Worm (Caenorhabditis elegans): ENCODE measurements around the gene F15A4.5.

The F15A4.5 gene

DNA sequence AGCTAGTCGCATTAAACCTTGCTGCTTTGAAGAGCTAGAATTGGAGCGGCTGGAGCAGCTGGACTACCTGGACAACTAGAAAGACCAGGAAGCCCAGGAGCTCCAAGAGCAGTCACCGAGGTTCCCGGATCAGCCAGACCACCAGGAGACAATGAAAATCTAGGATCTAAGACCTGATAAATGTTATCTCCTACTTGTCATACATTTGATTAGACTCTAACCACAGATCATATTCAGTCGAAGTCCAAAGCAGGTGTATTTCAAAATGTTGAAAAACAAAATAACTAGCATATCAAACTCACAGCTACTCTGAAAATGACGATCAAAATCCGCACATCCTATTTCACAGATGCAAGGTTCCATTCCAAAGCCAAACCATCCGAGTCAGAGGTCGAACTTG is 20.9 kb upstream of the F15A4.5 start, which contains the start of gene srz-6:
Gene srz-6, plus strand, starts transcription at position 301 of the 400 bp plus-strand sequence.
- TF ChIP-seq nhr-2 (tag; optimal IDR thresholded peaks at IDR 0.05) (no peak), elt-3 (tag; optimal IDR thresholded peaks at IDR 0.05) (no peak), M03D4.4 (tag; optimal IDR thresholded peaks at IDR 0.05) (no peak)

DNA sequence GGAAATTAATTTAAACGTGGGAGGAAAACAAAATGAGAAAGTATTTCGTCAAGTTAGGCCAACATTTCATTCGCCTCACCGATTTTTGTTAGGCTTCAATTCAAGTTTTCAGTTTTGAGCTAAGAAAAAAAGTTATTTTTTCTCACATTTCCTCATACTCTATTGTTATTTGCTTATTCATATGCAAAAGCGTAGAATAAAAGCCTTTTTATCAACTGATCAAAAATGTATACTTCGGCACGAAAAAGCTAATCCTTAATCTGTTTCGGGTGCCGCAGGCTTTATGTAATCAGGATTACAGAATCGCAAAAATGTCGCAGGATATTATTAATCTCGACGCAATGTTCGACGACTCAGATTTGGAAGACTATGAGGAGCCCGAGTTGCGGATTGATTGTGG is 18.9 kb upstream of the F15A4.5 start, which contains the start of gene T21B4.15:
Gene T21B4.15, plus strand, starts transcription at position 301 of the 400 bp plus-strand sequence.
- no peak for TF ChIP-seq nhr-12 (tag; optimal IDR thresholded peaks at IDR 0.05)
- no peak for TF ChIP-seq blmp-1 (tag; optimal IDR thresholded peaks at IDR 0.05)
- TF ChIP-seq unc-62 (GFP tag; optimal IDR thresholded peaks at IDR 0.05) = no peak
- TF ChIP-seq drap-1 (GFP tag; optimal IDR thresholded peaks at IDR 0.05) = no peak
- no peak for TF ChIP-seq ces-1 (GFP tag; optimal IDR thresholded peaks at IDR 0.05)
- TF ChIP-seq mep-1 (tag; optimal IDR thresholded peaks at IDR 0.05) = no peak
- TF ChIP-seq lin-13 (tag; optimal IDR thresholded peaks at IDR 0.05) = no peak
- no peak for TF ChIP-seq unc-120 (tag; optimal IDR thresholded peaks at IDR 0.05; ENCODE audit: poor library complexity, severe bottlenecking)
- TF ChIP-seq lsy-2 (tag; optimal IDR thresholded peaks at IDR 0.05) = no peak
- TF ChIP-seq hlh-1 (tag; optimal IDR thresholded peaks at IDR 0.05) = no peak
- TF ChIP-seq nhr-237 (tag; optimal IDR thresholded peaks at IDR 0.05) = no peak
- TF ChIP-seq snpc-4 (tag; optimal IDR thresholded peaks at IDR 0.05) = no peak
- no peak for TF ChIP-seq sem-2 (GFP tag; optimal IDR thresholded peaks at IDR 0.05)
- TF ChIP-seq mab-5 (tag; optimal IDR thresholded peaks at IDR 0.05) = no peak
- no peak for TF ChIP-seq ceh-83 (GFP tag; optimal IDR thresholded peaks at IDR 0.05)
- no peak for TF ChIP-seq tbx-8 (GFP tag; optimal IDR thresholded peaks at IDR 0.05)
- no peak for TF ChIP-seq unc-39 (tag; optimal IDR thresholded peaks at IDR 0.05)
- no peak for TF ChIP-seq elt-3 (tag; optimal IDR thresholded peaks at IDR 0.05)

DNA sequence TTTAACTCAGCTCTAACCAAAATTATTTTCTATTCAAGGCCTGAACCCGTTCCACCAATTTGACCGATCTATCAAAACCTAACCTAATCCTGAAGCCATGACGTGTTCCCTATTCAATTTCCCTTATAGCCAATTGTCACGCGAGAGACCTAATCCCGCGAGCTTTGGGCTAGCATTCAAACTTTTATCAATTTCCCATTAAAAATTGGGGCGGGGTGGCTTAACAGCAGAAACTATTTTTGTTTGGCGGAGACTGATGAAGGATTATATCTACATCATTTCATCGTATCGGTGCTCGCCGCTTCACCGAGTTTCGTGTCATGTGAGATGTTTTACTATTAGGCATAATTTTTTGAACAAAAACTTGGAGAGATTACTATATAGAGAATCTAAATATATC is 17.8 kb upstream of the F15A4.5 start:
- no peak for TF ChIP-seq hlh-1 (tag; optimal IDR thresholded peaks at IDR 0.05)
- no peak for TF ChIP-seq ham-2 (GFP tag; optimal IDR thresholded peaks at IDR 0.05)
- no peak for TF ChIP-seq pha-4 (tag; optimal IDR thresholded peaks at IDR 0.05)
- TF ChIP-seq nhr-2 (tag; optimal IDR thresholded peaks at IDR 0.05) = no peak
- no peak for TF ChIP-seq drap-1 (GFP tag; optimal IDR thresholded peaks at IDR 0.05)
- no peak for TF ChIP-seq M03D4.4 (tag; optimal IDR thresholded peaks at IDR 0.05)
- no peak for TF ChIP-seq ceh-39 (tag; optimal IDR thresholded peaks at IDR 0.05)
- no peak for TF ChIP-seq blmp-1 (tag; optimal IDR thresholded peaks at IDR 0.05)
- no peak for TF ChIP-seq mls-2 (tag; optimal IDR thresholded peaks at IDR 0.05)
- TF ChIP-seq cnd-1 (tag; optimal IDR thresholded peaks at IDR 0.05) = no peak
- TF ChIP-seq elt-3 (tag; optimal IDR thresholded peaks at IDR 0.05) = no peak
- no peak for TF ChIP-seq flh-1 (GFP tag; optimal IDR thresholded peaks at IDR 0.05)
- no peak for TF ChIP-seq unc-39 (tag; optimal IDR thresholded peaks at IDR 0.05)
- TF ChIP-seq ztf-11 (tag; optimal IDR thresholded peaks at IDR 0.05) = no peak
- no peak for TF ChIP-seq lsy-2 (tag; optimal IDR thresholded peaks at IDR 0.05)
- no peak for TF ChIP-seq snpc-4 (tag; optimal IDR thresholded peaks at IDR 0.05)
- TF ChIP-seq ceh-83 (GFP tag; optimal IDR thresholded peaks at IDR 0.05) = no peak
- no peak for TF ChIP-seq zip-8 (tag; optimal IDR thresholded peaks at IDR 0.05)
- no peak for TF ChIP-seq nhr-237 (tag; optimal IDR thresholded peaks at IDR 0.05)
- no peak for TF ChIP-seq mab-5 (tag; optimal IDR thresholded peaks at IDR 0.05)

DNA sequence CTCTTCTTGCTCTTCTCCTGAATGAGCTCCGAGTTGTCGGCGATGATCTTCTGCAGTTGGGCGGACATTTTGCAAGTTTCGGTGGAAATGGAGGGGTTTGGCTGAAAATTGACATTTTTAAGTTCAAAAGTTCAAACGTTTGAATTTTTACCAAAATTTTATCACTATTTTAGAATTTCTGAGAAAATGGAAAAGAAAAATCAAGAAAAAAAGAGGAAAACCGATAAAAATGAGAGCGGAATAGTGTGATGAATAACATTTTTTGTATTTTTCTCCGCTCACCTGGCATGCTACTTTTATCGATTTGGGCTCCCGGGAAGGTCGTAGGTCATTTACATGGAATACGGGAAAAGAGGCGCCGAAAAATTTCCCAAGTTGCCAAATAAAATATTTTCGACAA is 14.0 kb upstream of the F15A4.5 start, which contains the start of gene F15A4.10:
Gene F15A4.10, minus strand, starts transcription at position 101 of the 400 bp plus-strand sequence.
- TF ChIP-seq cnd-1 (tag; optimal IDR thresholded peaks at IDR 0.05) (no peak), blmp-1 (tag; optimal IDR thresholded peaks at IDR 0.05) (no peak), zip-8 (tag; optimal IDR thresholded peaks at IDR 0.05) (no peak), sptf-1 (tag; optimal IDR thresholded peaks at IDR 0.05) (no peak), ces-1 (GFP tag; optimal IDR thresholded peaks at IDR 0.05) (no peak), M03D4.4 (tag; optimal IDR thresholded peaks at IDR 0.05) (no peak), lin-13 (tag; optimal IDR thresholded peaks at IDR 0.05) (no peak)

DNA sequence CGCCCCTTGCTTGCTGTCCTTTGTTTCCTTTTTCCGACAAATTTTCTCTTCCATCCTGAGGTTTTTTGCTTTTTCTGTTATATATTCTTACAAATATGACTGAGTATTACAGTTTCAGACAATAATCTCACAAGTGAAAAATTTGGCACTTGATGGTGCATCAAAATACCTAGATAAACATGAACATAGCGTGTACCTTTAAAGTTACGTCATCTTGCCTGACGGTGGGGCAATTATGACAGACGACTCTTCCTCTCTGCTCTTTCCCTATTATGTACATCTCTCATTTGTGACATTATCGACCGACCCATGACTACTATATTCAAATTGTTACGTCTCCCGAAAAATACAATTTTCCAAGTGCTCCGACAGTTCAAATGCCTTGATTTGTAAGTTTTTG is 11.6 kb upstream of the F15A4.5 start, which contains the start of gene fbxb-102:
Gene fbxb-102, plus strand, starts transcription at position 301 of the 400 bp plus-strand sequence.
- TF ChIP-seq nhr-28 (tag; optimal IDR thresholded peaks at IDR 0.05) (no peak), zip-8 (tag; optimal IDR thresholded peaks at IDR 0.05) (peak; percentile 44)

DNA sequence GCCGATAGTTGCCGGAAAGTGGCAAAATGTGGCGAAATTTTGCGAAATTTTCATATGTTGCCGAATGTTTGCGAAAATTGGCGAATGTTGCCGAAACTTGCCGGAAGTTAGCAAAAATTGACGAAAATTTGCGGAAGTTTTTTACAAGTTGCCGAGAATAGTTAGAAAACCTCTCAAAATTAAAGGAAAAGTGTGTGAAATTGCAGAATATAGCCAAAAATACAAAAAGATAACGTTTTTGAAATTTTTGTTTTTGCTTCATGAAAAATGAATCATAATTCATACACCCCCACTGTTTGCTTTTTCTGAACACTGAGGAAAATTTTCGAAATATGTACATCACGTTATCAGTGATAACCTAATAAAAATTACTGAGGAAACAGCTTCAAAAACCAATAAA is 10.6 kb upstream of the F15A4.5 start:
- TF ChIP-seq elt-3 (tag; optimal IDR thresholded peaks at IDR 0.05) (no peak), blmp-1 (tag; optimal IDR thresholded peaks at IDR 0.05) (no peak), nhr-76 (tag; optimal IDR thresholded peaks at IDR 0.05) (no peak), zip-8 (tag; optimal IDR thresholded peaks at IDR 0.05) (no peak), mep-1 (tag; optimal IDR thresholded peaks at IDR 0.05) (no peak), lsy-2 (tag; optimal IDR thresholded peaks at IDR 0.05) (no peak)
